Fruit fly (Drosophila melanogaster): ENCODE data around the gene CG12170.

CG12170 gene

DNA sequence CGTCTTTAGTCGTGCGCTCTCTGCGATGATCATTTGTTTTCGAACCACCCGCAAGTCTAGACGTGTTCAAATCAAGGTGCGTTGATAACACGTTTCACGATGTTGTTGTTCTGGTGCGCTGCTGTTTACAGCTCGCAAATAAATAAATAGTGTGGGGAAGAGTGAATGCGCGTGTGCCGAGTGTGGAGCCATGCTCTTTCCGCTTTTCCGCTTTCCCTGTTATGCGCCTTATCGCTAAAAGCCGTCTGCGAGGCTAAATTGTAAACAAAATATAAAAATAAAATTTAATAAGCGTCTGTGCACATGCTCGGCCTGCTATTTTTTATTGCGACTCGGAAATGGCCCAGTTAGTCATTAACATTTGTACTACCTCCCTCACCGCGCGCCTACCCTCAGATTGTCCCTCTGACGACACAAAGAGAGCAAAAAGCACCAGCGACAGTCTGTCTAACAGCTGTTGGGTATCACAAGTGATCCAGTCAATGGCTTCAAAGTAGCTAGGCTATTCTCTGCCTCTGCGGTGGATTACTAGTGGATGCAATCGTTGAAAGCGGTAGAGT, 35.7 kb downstream of the CG12170 start (continued):
- TF ChIP-seq CG2129 (GFP tag; IDR thresholded peaks at IDR 0.05; ENCODE audit: partially characterized antibody) (no peak), wek (GFP tag; optimal IDR thresholded peaks at IDR 0.05) (peak; percentile 96), en (GFP tag; optimal IDR thresholded peaks at IDR 0.05) (peak; percentile 47), Dll (GFP tag; IDR thresholded peaks at IDR 0.05; ENCODE audit: partially characterized antibody) (no peak), CG8089 (GFP tag; optimal IDR thresholded peaks at IDR 0.05) (peak; percentile 59), CG10654 (GFP tag; optimal IDR thresholded peaks at IDR 0.05) (peak; percentile 41), insv (GFP tag; optimal IDR thresholded peaks at IDR 0.05) (peak; percentile 2 to 70), lab (GFP tag; optimal IDR thresholded peaks at IDR 0.05) (peak; percentile 94), CG17912 (GFP tag; optimal IDR thresholded peaks at IDR 0.05) (peak; percentile 93), phol (tag; optimal IDR thresholded peaks at IDR 0.05) (no peak), vnd (GFP tag; IDR thresholded peaks at IDR 0.05; ENCODE audit: partially characterized antibody) (no peak), gcm (GFP tag; optimal IDR thresholded peaks at IDR 0.05) (peak; percentile 91), z (GFP tag; IDR thresholded peaks at IDR 0.05) (0 out of 3 replicates have a peak, but pooled peaks have one; percentile 42), CG18619 (GFP tag; optimal IDR thresholded peaks at IDR 0.05) (peak; percentile 86), HLH54F (GFP tag; optimal IDR thresholded peaks at IDR 0.05) (peak; percentile 19), CG1603 (tag; optimal IDR thresholded peaks at IDR 0.05) (peak; percentile 79), sna (GFP tag; IDR thresholded peaks at IDR 0.05; ENCODE audit: partially characterized antibody) (0 out of 2 replicates have a peak, but pooled peaks have one; percentile 28), fru (optimal IDR thresholded peaks at IDR 0.05) (no peak), CG1602 (GFP tag; optimal IDR thresholded peaks at IDR 0.05) (peak; percentile 27), lov (optimal IDR thresholded peaks at IDR 0.05) (no peak), lov (GFP tag; IDR thresholded peaks at IDR 0.05) (peak; percentile 77; the same call in 2 of the 3 replicates), CG17829 (tag; optimal IDR thresholded peaks at IDR 0.05) (peak; percentile 62), Spps (tag; optimal IDR thresholded peaks at IDR 0.05) (peak; percentile 53), CG4360 (GFP tag; IDR thresholded peaks at IDR 0.05) (peak; percentile 90), gsb (GFP tag; IDR thresholded peaks at IDR 0.05) (peak; percentile 31; the same call in 1 of the 2 replicates), CG42726 (GFP tag; IDR thresholded peaks at IDR 0.05; ENCODE audit: partially characterized antibody) (no peak), Six4 (GFP tag; optimal IDR thresholded peaks at IDR 0.05) (peak; percentile 57), pan (optimal IDR thresholded peaks at IDR 0.05) (no peak), pan (GFP tag; optimal IDR thresholded peaks at IDR 0.05 in 1 of 2, IDR thresholded peaks at IDR 0.05 in 1 of 2) (peak in 1 of 2 experiments; percentile 47), CG9797 (GFP tag; optimal IDR thresholded peaks at IDR 0.05) (peak; percentile 30), B-H1 (GFP tag; IDR thresholded peaks at IDR 0.05) (peak; percentile 26; the same call in 1 of the 3 replicates), pb (GFP tag; optimal IDR thresholded peaks at IDR 0.05) (peak; percentile 4), ato (GFP tag; IDR thresholded peaks at IDR 0.05; ENCODE audit: partially characterized antibody) (no peak), CG5953 (GFP tag; IDR thresholded peaks at IDR 0.05) (no peak), Dref (GFP tag; IDR thresholded peaks at IDR 0.05) (no peak), CG31441 (GFP tag; IDR thresholded peaks at IDR 0.05) (peak; percentile 64; the same call in 1 of the 2 replicates), CG18011 (GFP tag; optimal IDR thresholded peaks at IDR 0.05) (peak; percentile 63), CG2120 (GFP tag; optimal IDR thresholded peaks at IDR 0.05) (peak; percentile 54), ash1 (GFP tag; optimal IDR thresholded peaks at IDR 0.05) (peak; percentile 91), org-1 (GFP tag; optimal IDR thresholded peaks at IDR 0.05) (peak; percentile 83), CG10366 (GFP tag; IDR thresholded peaks at IDR 0.05) (no peak; the same call in 1 of the 2 replicates), YL-1 (GFP tag; optimal IDR thresholded peaks at IDR 0.05) (peak; percentile 95), CG3065 (GFP tag; optimal IDR thresholded peaks at IDR 0.05) (peak; percentile 55), sqz (GFP tag; optimal IDR thresholded peaks at IDR 0.05) (no peak), CG10431 (GFP tag; optimal IDR thresholded peaks at IDR 0.05) (peak; percentile 89), tx (GFP tag; optimal IDR thresholded peaks at IDR 0.05) (no peak), CG15011 (GFP tag; optimal IDR thresholded peaks at IDR 0.05) (peak; percentile 80), Elba2 (GFP tag; optimal IDR thresholded peaks at IDR 0.05) (no peak), CG16863 (GFP tag; optimal IDR thresholded peaks at IDR 0.05) (peak; percentile 67), ham (GFP tag; IDR thresholded peaks at IDR 0.05) (no peak), Ets65A (GFP tag) (peak; percentile 79)
